Fruit fly (Drosophila melanogaster) whole organism, embryonic: ENCODE measurements around the gene Syx13.

ENCODE experiments used
- Bgb ChIP-seq: fragments of 200-800 bp; sonication (Bioruptor generic); IDR thresholded peaks from 2 replicates; pipeline ENCODE4 v1.3.6; 2022; ENCODE audit warnings: missing biosample characterization, missing genetic modification characterization; ENCODE audit not compliant: partially characterized antibody
- CG10366 ChIP-seq: fragments of 200-800 bp; sonication (Bioruptor generic); IDR thresholded peaks from 2 replicates; pipeline ENCODE4 v1.3.6; 2022; ENCODE audit warnings: missing biosample characterization, missing genetic modification characterization
- CG13287 ChIP-seq: fragments of 200-800 bp; sonication (Bioruptor generic); IDR thresholded peaks from 2 replicates; pipeline ENCODE4 v1.3.6; 2022; ENCODE audit warnings: missing biosample characterization, missing genetic modification characterization; ENCODE audit not compliant: partially characterized antibody
- CG13624 ChIP-seq: fragments of 200-800 bp; sonication (Bioruptor generic); optimal IDR thresholded peaks from 2 replicates; lab custom pipeline; 2016; ENCODE audit warnings: missing biosample characterization, missing genetic modification characterization
- CG14965 ChIP-seq: fragments of 200-800 bp; sonication (Bioruptor generic); optimal IDR thresholded peaks from 2 replicates; lab custom pipeline; 2016; ENCODE audit warnings: missing biosample characterization, missing genetic modification characterization, borderline replicate concordance
- CG15073 ChIP-seq: fragments of 200-800 bp; sonication (Bioruptor generic); optimal IDR thresholded peaks from 2 replicates; lab custom pipeline; 2016; ENCODE audit warnings: missing biosample characterization, missing genetic modification characterization
- CG15514 ChIP-seq: fragments of 200-800 bp; sonication (Bioruptor generic); optimal IDR thresholded peaks from 3 replicates; lab custom pipeline; 2017; ENCODE audit warnings: missing biosample characterization, missing genetic modification characterization, mild to moderate bottlenecking, moderate library complexity, missing genetic modification reagents
- CG16863 ChIP-seq: fragments of 200-800 bp; sonication (Bioruptor generic); optimal IDR thresholded peaks from 3 replicates; lab custom pipeline; 2016; ENCODE audit warnings: missing biosample characterization, missing genetic modification characterization
- CG17829 ChIP-seq: fragments of 200-800 bp; optimal IDR thresholded peaks from 2 replicates; lab custom pipeline; 2019; ENCODE audit warnings: missing biosample characterization, mild to moderate bottlenecking, missing genetic modification characterization, moderate library complexity
- CG18262 ChIP-seq: fragments of 200-800 bp; optimal IDR thresholded peaks from 3 replicates; lab custom pipeline; 2019; ENCODE audit warnings: missing biosample characterization, mild to moderate bottlenecking, missing genetic modification characterization, moderate library complexity
- CG18599 ChIP-seq: fragments of 200-800 bp; sonication (Bioruptor generic); optimal IDR thresholded peaks from 3 replicates; lab custom pipeline; 2017; ENCODE audit warnings: missing biosample characterization, missing genetic modification characterization, mild to moderate bottlenecking, moderate library complexity, missing genetic modification reagents
- CG4404 ChIP-seq: fragments of 200-800 bp; sonication (Bioruptor generic); IDR thresholded peaks from 2 replicates; pipeline ENCODE4 v1.3.6; 2022; ENCODE audit warnings: missing biosample characterization, missing genetic modification characterization
- CG4707 ChIP-seq: fragments of 200-800 bp; sonication (Bioruptor generic); optimal IDR thresholded peaks from 2 replicates; lab custom pipeline; 2018; ENCODE audit warnings: missing biosample characterization, mild to moderate bottlenecking, missing genetic modification characterization, moderate library complexity
- CG6683 ChIP-seq: fragments of 200-800 bp; sonication (Bioruptor generic); optimal IDR thresholded peaks from 2 replicates; lab custom pipeline; 2017; ENCODE audit warnings: missing biosample characterization, mild to moderate bottlenecking, missing genetic modification characterization, missing genetic modification reagents
- CG7357 ChIP-seq: fragments of 200-800 bp; sonication (Bioruptor generic); IDR thresholded peaks from 3 replicates; pipeline ENCODE4 v1.3.6; 2022; ENCODE audit warnings: missing biosample characterization, missing genetic modification characterization
- CG7556 ChIP-seq: fragments of 200-800 bp; sonication (Bioruptor generic); optimal IDR thresholded peaks from 2 replicates; lab custom pipeline; 2017; ENCODE audit warnings: missing biosample characterization, mild to moderate bottlenecking, missing genetic modification characterization
- CoRest ChIP-seq: fragments of 200-800 bp; sonication (Bioruptor generic); optimal IDR thresholded peaks from 3 replicates; lab custom pipeline; 2018; ENCODE audit warnings: missing biosample characterization, mild to moderate bottlenecking, missing genetic modification characterization, moderate library complexity
- Doc2 ChIP-seq: fragments of 200-800 bp; sonication (Bioruptor generic); IDR thresholded peaks from 2 replicates; pipeline ENCODE4 v1.3.6; 2022; ENCODE audit warnings: missing biosample characterization, missing genetic modification characterization
- E2f1 ChIP-seq: fragments of 200-800 bp; sonication (Bioruptor generic); IDR thresholded peaks from 2 replicates; pipeline ENCODE4 v1.3.6; 2022; ENCODE audit warnings: missing biosample characterization, missing genetic modification characterization
- Ets65A ChIP-seq: fragments of 200-800 bp; sonication (Bioruptor generic); peaks from one replicate; lab custom pipeline; 2016; ENCODE audit warnings: missing biosample characterization, missing genetic modification characterization
- GATAe ChIP-seq: fragments of 200-800 bp; sonication (Bioruptor generic); conservative IDR thresholded peaks from 2 replicates; pipeline ENCODE4 v1.3.6; 2022; ENCODE audit warnings: missing biosample characterization, missing genetic modification characterization
- Hmx ChIP-seq: fragments of 200-800 bp; sonication (Bioruptor generic); optimal IDR thresholded peaks from 2 replicates; lab custom pipeline; 2016; ENCODE audit warnings: missing biosample characterization, missing genetic modification characterization
- Kr ChIP-seq: fragments of 200-800 bp; sonication (Bioruptor generic); optimal IDR thresholded peaks from 2 replicates; lab custom pipeline; 2017; ENCODE audit warnings: missing biosample characterization, mild to moderate bottlenecking, missing genetic modification characterization
- Med ChIP-seq: fragments of 200-800 bp; sonication (Bioruptor generic); peaks from one replicate; lab custom pipeline; 2016; ENCODE audit warnings: missing biosample characterization, missing genetic modification characterization, mild to moderate bottlenecking, inconsistent platforms, moderate library complexity
- Sin3A ChIP-seq: fragments of >200 bp; optimal IDR thresholded peaks from 2 replicates; lab custom pipeline; 2018
- Sox100B ChIP-seq: fragments of 200-800 bp; sonication (Bioruptor generic); optimal IDR thresholded peaks from 3 replicates; lab custom pipeline; 2018; ENCODE audit warnings: missing biosample characterization, mild to moderate bottlenecking, missing genetic modification characterization
- bab2 ChIP-seq: fragments of 200-800 bp; sonication (Bioruptor generic); optimal IDR thresholded peaks from 2 replicates; lab custom pipeline; 2016; ENCODE audit warnings: missing biosample characterization, missing genetic modification characterization
- bowl ChIP-seq: fragments of 200-800 bp; sonication (Bioruptor generic); IDR thresholded peaks from 2 replicates; pipeline ENCODE4 v1.3.6; 2022; ENCODE audit warnings: missing biosample characterization, missing genetic modification characterization
- br ChIP-seq: fragments of >200 bp; optimal IDR thresholded peaks from 2 replicates; lab custom pipeline; 2017
- esg ChIP-seq: fragments of 200-800 bp; sonication (Bioruptor generic); conservative IDR thresholded peaks from 2 replicates; pipeline ENCODE4 v1.3.6; 2022; ENCODE audit warnings: missing biosample characterization, missing genetic modification characterization
- fd3F ChIP-seq: fragments of 200-800 bp; sonication (Bioruptor generic); optimal IDR thresholded peaks from 2 replicates; lab custom pipeline; 2018; ENCODE audit warnings: missing biosample characterization, mild to moderate bottlenecking, missing genetic modification characterization, moderate library complexity
- gem ChIP-seq: fragments of 200-800 bp; sonication (Bioruptor generic); optimal IDR thresholded peaks from 2 replicates; lab custom pipeline; 2019; ENCODE audit warnings: missing biosample characterization, mild to moderate bottlenecking, missing genetic modification characterization, moderate library complexity
- grau ChIP-seq: fragments of 200-800 bp; optimal IDR thresholded peaks from 3 replicates; lab custom pipeline; 2019; ENCODE audit warnings: missing biosample characterization, mild to moderate bottlenecking, missing genetic modification characterization, moderate library complexity
- her ChIP-seq: fragments of 200-800 bp; sonication (Bioruptor generic); optimal IDR thresholded peaks from 2 replicates; lab custom pipeline; 2016; ENCODE audit warnings: missing biosample characterization, missing genetic modification characterization
- hth ChIP-seq: fragments of >200 bp; optimal IDR thresholded peaks from 2 replicates; lab custom pipeline; 2017; ENCODE audit warnings: inconsistent platforms
- ken ChIP-seq: fragments of 200-800 bp; sonication (Bioruptor generic); IDR thresholded peaks from 3 replicates; pipeline ENCODE4 v1.3.6; 2022; ENCODE audit warnings: missing biosample characterization, missing genetic modification characterization
- nerfin-2 ChIP-seq: fragments of 200-800 bp; sonication (Bioruptor generic); IDR thresholded peaks from 2 replicates; pipeline ENCODE4 v1.3.6; 2022; ENCODE audit warnings: missing biosample characterization, missing genetic modification characterization; ENCODE audit not compliant: partially characterized antibody
- org-1 ChIP-seq: fragments of 200-800 bp; sonication (Bioruptor generic); optimal IDR thresholded peaks from 2 replicates; lab custom pipeline; 2017; ENCODE audit warnings: missing biosample characterization, missing genetic modification characterization
- pfk ChIP-seq: fragments of 200-800 bp; sonication (Bioruptor generic); optimal IDR thresholded peaks from 2 replicates; lab custom pipeline; 2018; ENCODE audit warnings: missing biosample characterization, mild to moderate bottlenecking, missing genetic modification characterization, moderate library complexity
- sens-2 ChIP-seq: fragments of 200-800 bp; sonication (Bioruptor generic); IDR thresholded peaks from 2 replicates; pipeline ENCODE4 v1.3.6; 2022; ENCODE audit warnings: missing biosample characterization, missing genetic modification characterization
- sna ChIP-seq: fragments of 200-800 bp; sonication (Bioruptor generic); IDR thresholded peaks from 2 replicates; pipeline ENCODE4 v1.3.6; 2022; ENCODE audit warnings: missing biosample characterization, missing genetic modification characterization; ENCODE audit not compliant: partially characterized antibody
- ssp ChIP-seq: fragments of 200-800 bp; sonication (Bioruptor generic); IDR thresholded peaks from 2 replicates; pipeline ENCODE4 v1.3.6; 2022; ENCODE audit warnings: missing biosample characterization, missing genetic modification characterization
- stwl ChIP-seq: fragments of 200-800 bp; sonication (Bioruptor generic); optimal IDR thresholded peaks from 3 replicates; lab custom pipeline; 2018; ENCODE audit warnings: missing biosample characterization, mild to moderate bottlenecking, missing genetic modification characterization, moderate library complexity
- tap ChIP-seq: fragments of 200-800 bp; optimal IDR thresholded peaks from 3 replicates; lab custom pipeline; 2019; ENCODE audit warnings: missing biosample characterization, mild to moderate bottlenecking, missing genetic modification characterization, moderate library complexity
- tgo ChIP-seq: fragments of 200-800 bp; sonication (Bioruptor generic); IDR thresholded peaks from 3 replicates; pipeline ENCODE4 v1.3.6; 2022; ENCODE audit warnings: missing biosample characterization, missing genetic modification characterization
- tin ChIP-seq: fragments of 200-800 bp; sonication (Bioruptor generic); optimal IDR thresholded peaks from 3 replicates; lab custom pipeline; 2016; ENCODE audit warnings: missing biosample characterization, missing genetic modification characterization
- tio ChIP-seq: fragments of 200-800 bp; sonication (Bioruptor generic); optimal IDR thresholded peaks from 2 replicates; lab custom pipeline; 2017; ENCODE audit warnings: missing biosample characterization, missing genetic modification characterization, inconsistent platforms
- tll ChIP-seq, 2 experiments: fragments of 200-800 bp in 1 of 2; fragments of >200 bp in 1 of 2; sonication (Bioruptor generic) in 1 of 2; optimal IDR thresholded peaks; 2 replicates each; lab custom pipeline; 2017 to 2019; ENCODE audit warnings: missing biosample characterization in 2 of 2, missing genetic modification characterization in 2 of 2, mild to moderate bottlenecking in 1 of 2, moderate library complexity in 1 of 2
- vfl ChIP-seq: fragments of 200-800 bp; sonication (Bioruptor generic); optimal IDR thresholded peaks from 2 replicates; lab custom pipeline; 2016; ENCODE audit warnings: missing biosample characterization, missing genetic modification characterization
- wor ChIP-seq: fragments of 200-800 bp; sonication (Bioruptor generic); IDR thresholded peaks from 2 replicates; pipeline ENCODE4 v1.3.6; 2022; ENCODE audit warnings: missing biosample characterization, missing genetic modification characterization

Gene Syx13

dm6 chr3L:13041292-13042067, 2.8 kb upstream of the Syx13 start, which contains the start of gene RpS4 (continued):
- peak; percentile 75 for TF ChIP-seq CG10366 (GFP tag; lab: Robert Waterston, UW)
- TF ChIP-seq tgo (GFP tag; lab: Robert Waterston, UW), result peak; percentile 78
- TF ChIP-seq vfl, result peak; percentile 82
- no peak for TF ChIP-seq sna (GFP tag; lab: Robert Waterston, UW)
- TF ChIP-seq tll (GFP tag; optimal IDR thresholded peaks at IDR 0.05; lab: Kevin White, UChicago), result peak; percentile 32 to 33
- no peak for TF ChIP-seq Sin3A (lab: Kevin White, UChicago)
- peak; percentile 79 for TF ChIP-seq tap (tag; lab: Kevin White, UChicago)
- peak; percentile 99 for TF ChIP-seq Med
- peak; percentile 98 for TF ChIP-seq Ets65A (GFP tag; lab: Kevin White, UChicago)
- peak; percentile 76 for TF ChIP-seq CG16863 (GFP tag; lab: Kevin White, UChicago)
- peak; percentile 60 for TF ChIP-seq CG4404
- peak; percentile 80 for TF ChIP-seq Sox100B (GFP tag; lab: Kevin White, UChicago)
- no peak for TF ChIP-seq hth
- peak; percentile 63 for TF ChIP-seq bab2
- peak; percentile 74 for TF ChIP-seq CoRest
- peak; percentile 68 for TF ChIP-seq CG18262
- peak; percentile 88 for TF ChIP-seq ken (GFP tag; lab: Robert Waterston, UW)
- peak; percentile 69 for TF ChIP-seq stwl (tag; lab: Kevin White, UChicago)
- TF ChIP-seq CG13624 (GFP tag; lab: Kevin White, UChicago), result peak; percentile 84
- peak; percentile 67 for TF ChIP-seq CG14965 (GFP tag; lab: Kevin White, UChicago)
- no peak for TF ChIP-seq wor (GFP tag; lab: Robert Waterston, UW)
- no peak for TF ChIP-seq tio (GFP tag; lab: Kevin White, UChicago)
- peak; percentile 84 for TF ChIP-seq E2f1 (GFP tag; lab: Robert Waterston, UW)
- peak; percentile 50; the same call in 1 of the 2 replicates for TF ChIP-seq bowl (GFP tag; lab: Robert Waterston, UW)
- no peak for TF ChIP-seq br (lab: Kevin White, UChicago)
- TF ChIP-seq CG6683 (GFP tag; lab: Kevin White, UChicago), result peak; percentile 83
- TF ChIP-seq tin (GFP tag; lab: Kevin White, UChicago), result peak; percentile 77
- TF ChIP-seq Bgb (GFP tag; lab: Robert Waterston, UW), result peak; percentile 57; the same call in 1 of the 2 replicates
- peak; percentile 64 for TF ChIP-seq CG7556 (GFP tag; lab: Kevin White, UChicago)
- TF ChIP-seq GATAe (GFP tag; lab: Robert Waterston, UW), result peak; percentile 43; the same call in 1 of the 2 replicates
- peak; percentile 33; the same call in 1 of the 2 replicates for TF ChIP-seq CG13287 (GFP tag; lab: Robert Waterston, UW)
- peak; percentile 76 for TF ChIP-seq grau (tag; lab: Kevin White, UChicago)
- no peak for TF ChIP-seq CG7357 (GFP tag; lab: Robert Waterston, UW)
- peak; percentile 92 for TF ChIP-seq sens-2 (GFP tag; lab: Robert Waterston, UW)
- peak; percentile 93 for TF ChIP-seq Kr (GFP tag; lab: Kevin White, UChicago)
- no peak for TF ChIP-seq Doc2 (GFP tag; lab: Robert Waterston, UW)
- no peak for TF ChIP-seq CG15073 (GFP tag; lab: Kevin White, UChicago)
- TF ChIP-seq CG18599 (GFP tag; lab: Kevin White, UChicago), result peak; percentile 90
- peak; percentile 40 for TF ChIP-seq esg
- peak; percentile 93 for TF ChIP-seq her (GFP tag; lab: Kevin White, UChicago)
- TF ChIP-seq gem, result peak; percentile 50
- peak; percentile 96 for TF ChIP-seq CG4707
- peak; percentile 92 for TF ChIP-seq CG15514 (GFP tag; lab: Kevin White, UChicago)
- TF ChIP-seq Hmx, result no peak
- peak; percentile 90 for TF ChIP-seq org-1 (GFP tag; lab: Kevin White, UChicago)
- no peak for TF ChIP-seq nerfin-2 (GFP tag; lab: Robert Waterston, UW)
- TF ChIP-seq CG17829 (tag; lab: Kevin White, UChicago), result peak; percentile 72
- peak; percentile 91 for TF ChIP-seq ssp
- TF ChIP-seq pfk (GFP tag; lab: Kevin White, UChicago), result peak; percentile 85
- TF ChIP-seq fd3F (GFP tag; lab: Kevin White, UChicago), result peak; percentile 76
